5 fruit fly cellular contexts compared by ENCODE assay signal in genomic region chr2L:7703534-7703933, dm6.
TF ChIP-seq lines count a peak whose summit lies in the region.

No protein-coding gene starts in this region.

- TF ChIP-seq CTCF in whole organism, embryonic (GFP tag; optimal IDR thresholded peaks at IDR 0.05; lab: Kevin White, UChicago), result no peak

TF ChIP-seq in whole organism, adult, 20 proteins besides CTCF, POLR2A, EP300 and RAD21:
- TF ChIP-seq cic (GFP tag; optimal IDR thresholded peaks at IDR 0.05; lab: Kevin White, UChicago) (no peak), Mnt (GFP tag; optimal IDR thresholded peaks at IDR 0.05; lab: Kevin White, UChicago) (no peak), kay (GFP tag; lab: Kevin White, UChicago; ENCODE audit: borderline replicate concordance) (peak; percentile 24)

TF ChIP-seq in whole organism, embryonic, 481 proteins besides CTCF, POLR2A, EP300 and RAD21 (continues in another document):
- TF ChIP-seq CG10565 (GFP tag; optimal IDR thresholded peaks at IDR 0.05; lab: Kevin White, UChicago) (no peak), CG7963 (GFP tag; IDR thresholded peaks at IDR 0.05; lab: Robert Waterston, UW; ENCODE audit: partially characterized antibody) (no peak), CG15269 (tag; optimal IDR thresholded peaks at IDR 0.05; lab: Kevin White, UChicago) (peak; percentile 53), grau (tag; optimal IDR thresholded peaks at IDR 0.05; lab: Kevin White, UChicago) (peak; percentile 57), pho (GFP tag; optimal IDR thresholded peaks at IDR 0.05; lab: Kevin White, UChicago) (peak; percentile 24), Oli (tag; optimal IDR thresholded peaks at IDR 0.05; lab: Kevin White, UChicago) (peak; percentile 26), CG9817 (tag; optimal IDR thresholded peaks at IDR 0.05; lab: Kevin White, UChicago) (peak; percentile 45), CG10209 (GFP tag; optimal IDR thresholded peaks at IDR 0.05; lab: Kevin White, UChicago) (no peak), NfI (GFP tag; optimal IDR thresholded peaks at IDR 0.05; lab: Kevin White, UChicago) (peak; percentile 45), slbo (GFP tag; IDR thresholded peaks at IDR 0.05; lab: Robert Waterston, UW) (peak; percentile 35), CG3281 (GFP tag; optimal IDR thresholded peaks at IDR 0.05; lab: Kevin White, UChicago) (peak; percentile 20), zfh2 (GFP tag; optimal IDR thresholded peaks at IDR 0.05; lab: Kevin White, UChicago) (peak; percentile 10), sd (tag; optimal IDR thresholded peaks at IDR 0.05; lab: Kevin White, UChicago) (peak; percentile 19), fd3F (GFP tag; optimal IDR thresholded peaks at IDR 0.05; lab: Kevin White, UChicago) (peak; percentile 11), Xbp1 (GFP tag; optimal IDR thresholded peaks at IDR 0.05; lab: Kevin White, UChicago) (peak; percentile 8), CG2120 (GFP tag; optimal IDR thresholded peaks at IDR 0.05; lab: Kevin White, UChicago) (peak; percentile 46), CG2889 (GFP tag; IDR thresholded peaks at IDR 0.05; lab: Robert Waterston, UW) (0 out of 3 replicates have a peak, but pooled peaks have one; percentile 29), HHEX (GFP tag; optimal IDR thresholded peaks at IDR 0.05; lab: Kevin White, UChicago) (peak; percentile 3), corto (GFP tag; optimal IDR thresholded peaks at IDR 0.05; lab: Kevin White, UChicago) (no peak), zfh1 (GFP tag; IDR thresholded peaks at IDR 0.05; lab: Robert Waterston, UW) (0 out of 3 replicates have a peak, but pooled peaks have one; percentile 12), bab2 (GFP tag; optimal IDR thresholded peaks at IDR 0.05; lab: Kevin White, UChicago) (no peak)

TF ChIP-seq in whole organism, prepupa, 60 proteins besides CTCF, POLR2A, EP300 and RAD21 (continues in another document):
- TF ChIP-seq Eip75B (GFP tag; optimal IDR thresholded peaks at IDR 0.05; lab: Kevin White, UChicago), result peak; percentile 83
- peak; percentile 83 for TF ChIP-seq Sox14 (GFP tag; optimal IDR thresholded peaks at IDR 0.05; lab: Kevin White, UChicago)
- TF ChIP-seq CG15336 (GFP tag; IDR thresholded peaks at IDR 0.05; lab: Robert Waterston, UW), result peak; percentile 81; the same call in 1 of the 2 replicates
- peak; percentile 80 for TF ChIP-seq fd59A (GFP tag; optimal IDR thresholded peaks at IDR 0.05; lab: Kevin White, UChicago)
- TF ChIP-seq Ets96B (tag; optimal IDR thresholded peaks at IDR 0.05; lab: Kevin White, UChicago), result no peak
- peak; percentile 80 for TF ChIP-seq achi (GFP tag; optimal IDR thresholded peaks at IDR 0.05; lab: Kevin White, UChicago)
- peak; percentile 83 for TF ChIP-seq OdsH (GFP tag; optimal IDR thresholded peaks at IDR 0.05; lab: Kevin White, UChicago)
- peak; percentile 24 for TF ChIP-seq fd85E (GFP tag; optimal IDR thresholded peaks at IDR 0.05; lab: Kevin White, UChicago)
- TF ChIP-seq vri (GFP tag; optimal IDR thresholded peaks at IDR 0.05; lab: Kevin White, UChicago), result peak; percentile 75
- peak; percentile 81 for TF ChIP-seq topi (GFP tag; optimal IDR thresholded peaks at IDR 0.05; lab: Kevin White, UChicago)
- no peak for TF ChIP-seq dac (GFP tag; optimal IDR thresholded peaks at IDR 0.05; lab: Kevin White, UChicago)
- peak; percentile 25; the same call in 1 of the 2 replicates for TF ChIP-seq CG11294 (GFP tag; IDR thresholded peaks at IDR 0.05; lab: Robert Waterston, UW)
- peak; percentile 72 for TF ChIP-seq Ets21C (GFP tag; optimal IDR thresholded peaks at IDR 0.05; lab: Kevin White, UChicago)
- peak; percentile 79 for TF ChIP-seq net (GFP tag; optimal IDR thresholded peaks at IDR 0.05; lab: Kevin White, UChicago)
- TF ChIP-seq Blimp-1 (GFP tag; optimal IDR thresholded peaks at IDR 0.05; lab: Kevin White, UChicago), result peak; percentile 31
- TF ChIP-seq CG31627 (GFP tag; optimal IDR thresholded peaks at IDR 0.05; lab: Kevin White, UChicago), result peak; percentile 80
- peak; percentile 74 for TF ChIP-seq dsx (GFP tag; optimal IDR thresholded peaks at IDR 0.05; lab: Kevin White, UChicago; ENCODE audit: poor library complexity, severe bottlenecking)
- peak; percentile 71 for TF ChIP-seq CG8119 (GFP tag; IDR thresholded peaks at IDR 0.05; lab: Robert Waterston, UW)
- TF ChIP-seq Hr4 (GFP tag; optimal IDR thresholded peaks at IDR 0.05; lab: Kevin White, UChicago), result peak; percentile 62
- TF ChIP-seq CG1621 (tag; optimal IDR thresholded peaks at IDR 0.05; lab: Kevin White, UChicago), result peak; percentile 56
- TF ChIP-seq fkh (GFP tag; optimal IDR thresholded peaks at IDR 0.05; lab: Kevin White, UChicago), result no peak
- TF ChIP-seq CG4318 (GFP tag; optimal IDR thresholded peaks at IDR 0.05; lab: Kevin White, UChicago), result peak; percentile 17

TF ChIP-seq in whole organism, pupa, 21 proteins besides CTCF, POLR2A, EP300 and RAD21:
- TF ChIP-seq Pif1A (GFP tag; optimal IDR thresholded peaks at IDR 0.05; lab: Kevin White, UChicago) (peak; percentile 79), CG34367 (tag; optimal IDR thresholded peaks at IDR 0.05; lab: Kevin White, UChicago) (peak; percentile 60), CG17806 (tag; optimal IDR thresholded peaks at IDR 0.05; lab: Kevin White, UChicago) (peak; percentile 73), CG10348 (GFP tag; IDR thresholded peaks at IDR 0.05; lab: Robert Waterston, UW) (no peak), EcR (GFP tag; optimal IDR thresholded peaks at IDR 0.05; lab: Kevin White, UChicago) (no peak), CG9948 (tag; optimal IDR thresholded peaks at IDR 0.05; lab: Kevin White, UChicago) (peak; percentile 38), CG32121 (GFP tag; IDR thresholded peaks at IDR 0.05; lab: Robert Waterston, UW) (no peak), CG12605 (GFP tag; IDR thresholded peaks at IDR 0.05; lab: Robert Waterston, UW) (peak; percentile 20; the same call in 1 of the 2 replicates), fd96Ca (GFP tag; IDR thresholded peaks at IDR 0.05; lab: Robert Waterston, UW) (0 out of 3 replicates have a peak, but pooled peaks have one; percentile 40), Ets98B (GFP tag; IDR thresholded peaks at IDR 0.05; lab: Robert Waterston, UW) (0 out of 2 replicates have a peak, but pooled peaks have one; percentile 22), CG4496 (GFP tag; IDR thresholded peaks at IDR 0.05; lab: Robert Waterston, UW) (peak; percentile 55; the same call in 2 of the 3 replicates), Snoo (tag; optimal IDR thresholded peaks at IDR 0.05; lab: Kevin White, UChicago) (peak; percentile 75), CG8301 (tag; optimal IDR thresholded peaks at IDR 0.05; lab: Kevin White, UChicago) (peak; percentile 57), Pif1B (GFP tag; optimal IDR thresholded peaks at IDR 0.05; lab: Kevin White, UChicago) (peak; percentile 73), CG15710 (tag; optimal IDR thresholded peaks at IDR 0.05; lab: Kevin White, UChicago) (peak; percentile 88), CG13204 (GFP tag; optimal IDR thresholded peaks at IDR 0.05; lab: Kevin White, UChicago) (peak; percentile 21), rn (GFP tag; IDR thresholded peaks at IDR 0.05; lab: Robert Waterston, UW) (no peak), gl (tag; optimal IDR thresholded peaks at IDR 0.05; lab: Kevin White, UChicago) (peak; percentile 20), CG14655 (GFP tag; optimal IDR thresholded peaks at IDR 0.05; lab: Kevin White, UChicago) (peak; percentile 51), CG8159 (tag; optimal IDR thresholded peaks at IDR 0.05; lab: Kevin White, UChicago) (peak; percentile 87), D1 (tag; optimal IDR thresholded peaks at IDR 0.05; lab: Kevin White, UChicago) (no peak)

TF ChIP-seq in whole organism, wandering third instar larva, 38 proteins besides CTCF, POLR2A, EP300 and RAD21:
- TF ChIP-seq HLH106 (tag; optimal IDR thresholded peaks at IDR 0.05; lab: Kevin White, UChicago), result peak; percentile 82
- TF ChIP-seq br (GFP tag; optimal IDR thresholded peaks at IDR 0.05; lab: Kevin White, UChicago), result peak; percentile 84
- peak; percentile 77 for TF ChIP-seq h (GFP tag; optimal IDR thresholded peaks at IDR 0.05; lab: Kevin White, UChicago)
- peak; percentile 67 for TF ChIP-seq psq (GFP tag; optimal IDR thresholded peaks at IDR 0.05; lab: Kevin White, UChicago)
- peak; percentile 30 for TF ChIP-seq CG32264 (GFP tag; optimal IDR thresholded peaks at IDR 0.05; lab: Kevin White, UChicago)
- peak; percentile 34 for TF ChIP-seq Jra (GFP tag; optimal IDR thresholded peaks at IDR 0.05; lab: Kevin White, UChicago)
- no peak for TF ChIP-seq Abd-B (GFP tag; optimal IDR thresholded peaks at IDR 0.05; lab: Kevin White, UChicago)
- peak; percentile 67 for TF ChIP-seq Hnf4 (GFP tag; optimal IDR thresholded peaks at IDR 0.05; lab: Kevin White, UChicago)
- peak; percentile 37 for TF ChIP-seq woc (GFP tag; optimal IDR thresholded peaks at IDR 0.05; lab: Kevin White, UChicago)
- TF ChIP-seq dmrt93B (GFP tag; optimal IDR thresholded peaks at IDR 0.05; lab: Kevin White, UChicago), result peak; percentile 61
- no peak for TF ChIP-seq usp (GFP tag; optimal IDR thresholded peaks at IDR 0.05; lab: Kevin White, UChicago)
- TF ChIP-seq fru (GFP tag; optimal IDR thresholded peaks at IDR 0.05; lab: Kevin White, UChicago), result peak; percentile 79
- TF ChIP-seq dsf (GFP tag; optimal IDR thresholded peaks at IDR 0.05; lab: Kevin White, UChicago; ENCODE audit: borderline replicate concordance), result no peak
- no peak for TF ChIP-seq sage (GFP tag; optimal IDR thresholded peaks at IDR 0.05; lab: Kevin White, UChicago)
- TF ChIP-seq ey (GFP tag; optimal IDR thresholded peaks at IDR 0.05; lab: Kevin White, UChicago), result peak; percentile 82
- TF ChIP-seq foxo (GFP tag; optimal IDR thresholded peaks at IDR 0.05; lab: Kevin White, UChicago), result peak in 1 of 2 experiments; percentile 79
- peak; percentile 42 for TF ChIP-seq CG9705 (GFP tag; optimal IDR thresholded peaks at IDR 0.05; lab: Kevin White, UChicago)
- TF ChIP-seq tai (GFP tag; optimal IDR thresholded peaks at IDR 0.05; lab: Kevin White, UChicago), result peak; percentile 75
- TF ChIP-seq Sp1 (GFP tag; optimal IDR thresholded peaks at IDR 0.05; lab: Kevin White, UChicago), result peak; percentile 77
- no peak for TF ChIP-seq N (GFP tag; optimal IDR thresholded peaks at IDR 0.05; lab: Kevin White, UChicago)
- TF ChIP-seq lola (GFP tag; optimal IDR thresholded peaks at IDR 0.05; lab: Kevin White, UChicago), result no peak
- no peak for TF ChIP-seq dl (GFP tag; optimal IDR thresholded peaks at IDR 0.05; lab: Kevin White, UChicago; ENCODE audit: insufficient read depth in 1 of 2, partially characterized antibody in 2 of 2)
- TF ChIP-seq OdsH (GFP tag; optimal IDR thresholded peaks at IDR 0.05; lab: Kevin White, UChicago), result peak; percentile 79
- TF ChIP-seq rgr (GFP tag; optimal IDR thresholded peaks at IDR 0.05; lab: Kevin White, UChicago), result peak; percentile 74
- no peak for TF ChIP-seq sv (GFP tag; optimal IDR thresholded peaks at IDR 0.05; lab: Kevin White, UChicago)
